Worm (Caenorhabditis elegans) whole organism, L1 larva: Measurements from ENCODE around the gene EGAP9.3.

Experiments used
- C04F5.9 ChIP-seq: sonication (generic microtip); optimal IDR thresholded peaks from 2 replicates; lab custom pipeline; 2016; ENCODE audit warnings: missing genetic modification characterization, missing compliant biosample characterization
- C16A3.4 ChIP-seq: fragments of 150-350 bp; optimal IDR thresholded peaks from 2 replicates; lab custom pipeline; 2014; ENCODE audit warnings: missing biosample characterization, missing genetic modification characterization
- C34B4.2 ChIP-seq: sonication (generic microtip); optimal IDR thresholded peaks from 2 replicates; lab custom pipeline; 2017; ENCODE audit warnings: mild to moderate bottlenecking, missing genetic modification characterization, missing compliant biosample characterization
- ceh-63 ChIP-seq: fragments of 200-800 bp; sonication (Bioruptor generic); optimal IDR thresholded peaks from 2 replicates; lab custom pipeline; 2018; ENCODE audit warnings: mild to moderate bottlenecking, missing genetic modification characterization, missing compliant biosample characterization
- ceh-8 ChIP-seq: fragments of 200-800 bp; sonication (Bioruptor generic); optimal IDR thresholded peaks from 2 replicates; lab custom pipeline; 2018; ENCODE audit warnings: mild to moderate bottlenecking, missing genetic modification characterization, moderate library complexity, missing compliant biosample characterization
- ceh-88 ChIP-seq: fragments of 200-800 bp; sonication (Bioruptor generic); IDR thresholded peaks from 2 replicates; pipeline ENCODE4 v1.3.6; 2022; ENCODE audit warnings: missing genetic modification characterization, missing compliant biosample characterization
- ceh-90 ChIP-seq: sonication (generic microtip); optimal IDR thresholded peaks from 2 replicates; lab custom pipeline; 2016; ENCODE audit warnings: missing genetic modification characterization, missing compliant biosample characterization
- dpl-1 ChIP-seq, 3 experiments: fragments of 150-350 bp in 2 of 3; sonication (generic microtip) in 1 of 3; optimal IDR thresholded peaks; 2 replicates each; lab custom pipeline; 2014 to 2017; ENCODE audit warnings: missing biosample characterization in 3 of 3, missing genetic modification characterization in 3 of 3, missing genetic modification reagents in 3 of 3
- dsc-1 ChIP-seq: sonication (generic microtip); optimal IDR thresholded peaks from 2 replicates; lab custom pipeline; 2016; ENCODE audit warnings: mild to moderate bottlenecking, missing genetic modification characterization, missing compliant biosample characterization
- efl-1 ChIP-seq, 4 experiments: fragments of 150-350 bp; optimal IDR thresholded peaks in 3 of 4; peaks in 1 of 4; 1 replicate in 1 of 4; 2 replicates in 3 of 4; lab custom pipeline; 2014; ENCODE audit warnings: missing biosample characterization in 2 of 4, missing genetic modification characterization in 2 of 4, missing genetic modification reagents in 2 of 4
- egl-27 ChIP-seq, 2 experiments: fragments of 150-350 bp in 1 of 2; sonication (generic microtip); optimal IDR thresholded peaks; 3 replicates each; lab custom pipeline; 2017 to 2018; ENCODE audit warnings: missing biosample characterization in 2 of 2, missing genetic modification characterization in 2 of 2, missing genetic modification reagents in 2 of 2
- elt-3 ChIP-seq, 6 experiments: fragments of 150-350 bp in 1 of 6; sonication (generic microtip); optimal IDR thresholded peaks; 2 replicates each; lab custom pipeline; 2017 to 2018; ENCODE audit warnings: missing biosample characterization in 6 of 6, missing genetic modification characterization in 6 of 6, inconsistent platforms in 1 of 6
- hpl-2 ChIP-seq: fragments of 150-350 bp; optimal IDR thresholded peaks from 2 replicates; lab custom pipeline; 2014; ENCODE audit warnings: missing biosample characterization, missing genetic modification reagents, missing genetic modification characterization
- irx-1 ChIP-seq: sonication (generic microtip); optimal IDR thresholded peaks from 2 replicates; lab custom pipeline; 2016; ENCODE audit warnings: missing genetic modification characterization, missing compliant biosample characterization
- lin-13 ChIP-seq: fragments of 150-350 bp; optimal IDR thresholded peaks from 2 replicates; lab custom pipeline; 2014; ENCODE audit warnings: missing biosample characterization, missing genetic modification reagents, missing genetic modification characterization
- lin-14 ChIP-seq: fragments of 200-800 bp; sonication (Bioruptor generic); optimal IDR thresholded peaks from 2 replicates; lab custom pipeline; 2018; ENCODE audit warnings: mild to moderate bottlenecking, missing genetic modification characterization, moderate library complexity, missing compliant biosample characterization
- lin-35 ChIP-seq, 2 experiments: fragments of 150-350 bp; optimal IDR thresholded peaks; 2 replicates each; lab custom pipeline; 2014; ENCODE audit warnings: missing biosample characterization in 2 of 2, missing genetic modification characterization in 2 of 2, missing genetic modification reagents in 2 of 2
- mdl-1 ChIP-seq, 2 experiments: fragments of 150-350 bp; optimal IDR thresholded peaks; 2 replicates each; lab custom pipeline; 2014 to 2017; ENCODE audit warnings: missing biosample characterization in 2 of 2, missing genetic modification characterization in 2 of 2, inconsistent platforms in 1 of 2
- mep-1 ChIP-seq: fragments of 150-350 bp; optimal IDR thresholded peaks from 2 replicates; lab custom pipeline; 2014; ENCODE audit warnings: missing biosample characterization, missing genetic modification characterization
- nhr-12 ChIP-seq: sonication (generic microtip); optimal IDR thresholded peaks from 2 replicates; lab custom pipeline; 2017; ENCODE audit warnings: missing biosample characterization, missing genetic modification characterization
- nhr-19 ChIP-seq: fragments of 200-800 bp; sonication (Bioruptor generic); conservative IDR thresholded peaks from 2 replicates; pipeline ENCODE4 v1.3.6; 2022; ENCODE audit warnings: missing genetic modification characterization, missing compliant biosample characterization
- nhr-20 ChIP-seq: sonication (generic microtip); optimal IDR thresholded peaks from 2 replicates; lab custom pipeline; 2016; ENCODE audit warnings: mild to moderate bottlenecking, missing genetic modification characterization, missing compliant biosample characterization
- nhr-28 ChIP-seq: fragments of 150-350 bp; optimal IDR thresholded peaks from 2 replicates; lab custom pipeline; 2014; ENCODE audit warnings: missing biosample characterization, missing genetic modification characterization
- nhr-77 ChIP-seq: fragments of 150-350 bp; optimal IDR thresholded peaks from 2 replicates; lab custom pipeline; 2014; ENCODE audit warnings: missing biosample characterization, missing genetic modification characterization
- nhr-90 ChIP-seq: sonication (generic microtip); optimal IDR thresholded peaks from 2 replicates; lab custom pipeline; 2016; ENCODE audit warnings: mild to moderate bottlenecking, missing genetic modification characterization, missing compliant biosample characterization; ENCODE audit not compliant: poor library complexity
- rnt-1 ChIP-seq: sonication (generic microtip); optimal IDR thresholded peaks from 2 replicates; lab custom pipeline; 2016; ENCODE audit warnings: mild to moderate bottlenecking, missing genetic modification characterization, moderate library complexity, missing compliant biosample characterization
- snu-23 ChIP-seq: sonication (generic microtip); optimal IDR thresholded peaks from 2 replicates; lab custom pipeline; 2016; ENCODE audit warnings: missing genetic modification characterization, missing compliant biosample characterization
- sox-4 ChIP-seq: sonication (generic microtip); optimal IDR thresholded peaks from 2 replicates; lab custom pipeline; 2016; ENCODE audit warnings: missing genetic modification characterization, missing compliant biosample characterization
- swsn-7 ChIP-seq: sonication (generic microtip); optimal IDR thresholded peaks from 2 replicates; lab custom pipeline; 2016; ENCODE audit warnings: missing genetic modification characterization, missing compliant biosample characterization
- tlp-1 ChIP-seq: fragments of 150-350 bp; optimal IDR thresholded peaks from 2 replicates; lab custom pipeline; 2014; ENCODE audit warnings: missing biosample characterization, missing genetic modification characterization
- unc-130 ChIP-seq: fragments of 150-350 bp; optimal IDR thresholded peaks from 2 replicates; lab custom pipeline; 2017; ENCODE audit warnings: missing biosample characterization, missing genetic modification characterization, inconsistent platforms
- unc-62 ChIP-seq: fragments of 150-350 bp; optimal IDR thresholded peaks from 2 replicates; lab custom pipeline; 2014; ENCODE audit warnings: missing biosample characterization, missing genetic modification reagents, missing genetic modification characterization
- unc-86 ChIP-seq: sonication (generic microtip); optimal IDR thresholded peaks from 2 replicates; lab custom pipeline; 2016; ENCODE audit warnings: missing genetic modification characterization, missing compliant biosample characterization
- xbp-1 ChIP-seq: sonication (generic microtip); optimal IDR thresholded peaks from 2 replicates; lab custom pipeline; 2016; ENCODE audit warnings: missing genetic modification characterization, missing compliant biosample characterization
- ztf-11 ChIP-seq, 2 experiments: sonication (generic microtip); optimal IDR thresholded peaks; 2 replicates each; lab custom pipeline; 2016 to 2017; ENCODE audit warnings: missing genetic modification characterization in 2 of 2, missing biosample characterization in 1 of 2, missing compliant biosample characterization in 1 of 2
- ztf-4 ChIP-seq: fragments of 150-350 bp; optimal IDR thresholded peaks from 2 replicates; lab custom pipeline; 2014; ENCODE audit warnings: missing biosample characterization, missing genetic modification characterization

Gene EGAP9.3

ce11 chrV:6557035-6557434, 22.9 kb downstream of the EGAP9.3 start, which contains the start of gene spp-27:
Gene spp-27, minus strand, starts transcription at chrV:6557135.
- TF ChIP-seq elt-3 (tag; optimal IDR thresholded peaks at IDR 0.05; lab: Kevin White, UChicago): no peak
- TF ChIP-seq unc-62 (GFP tag; lab: Kevin White, UChicago): no peak
- no peak for TF ChIP-seq C34B4.2 (tag; lab: Kevin White, UChicago)
- no peak for TF ChIP-seq C16A3.4 (tag; lab: Kevin White, UChicago)
- TF ChIP-seq nhr-12 (tag; lab: Kevin White, UChicago): no peak

- TF ChIP-seq ceh-63: no peak
Observed at ce11 chrV:6554308-6554707, 25.6 kb downstream of the EGAP9.3 start, which contains the start of gene K04A8.19. Gene K04A8.19, minus strand, starts transcription at chrV:6554408.

- TF ChIP-seq snu-23 (GFP tag; lab: Kevin White, UChicago) (peak; percentile 42), mdl-1 (tag; optimal IDR thresholded peaks at IDR 0.05; lab: Kevin White, UChicago) (peak in 1 of 2 experiments; percentile 42), lin-14 (GFP tag; lab: Kevin White, UChicago) (peak; percentile 17), mep-1 (tag; lab: Kevin White, UChicago) (peak; percentile 52), dsc-1 (peak; percentile 3), dpl-1 (GFP tag; optimal IDR thresholded peaks at IDR 0.05; lab: Kevin White, UChicago) (peak in 1 of 3 experiments; percentile 35), C34B4.2 (tag; lab: Kevin White, UChicago) (no peak), ceh-8 (no peak), C16A3.4 (tag; lab: Kevin White, UChicago) (peak; percentile 28), nhr-20 (tag; lab: Kevin White, UChicago) (peak; percentile 47), swsn-7 (tag; lab: Kevin White, UChicago) (peak; percentile 24), rnt-1 (peak; percentile 45), nhr-28 (tag; lab: Kevin White, UChicago) (no peak), ztf-4 (tag; lab: Kevin White, UChicago) (no peak), C04F5.9 (tag; lab: Kevin White, UChicago) (no peak), nhr-90 (tag; lab: Kevin White, UChicago) (peak; percentile 42), elt-3 (tag; optimal IDR thresholded peaks at IDR 0.05; lab: Kevin White, UChicago) (peak in 1 of 6 experiments; percentile 10), xbp-1 (tag; lab: Kevin White, UChicago) (peak; percentile 15), irx-1 (tag; lab: Kevin White, UChicago) (peak; percentile 27), unc-130 (no peak), lin-35 (GFP tag; optimal IDR thresholded peaks at IDR 0.05; lab: Kevin White, UChicago) (peak; percentile 21 to 48), efl-1 (optimal IDR thresholded peaks at IDR 0.05; lab: Kevin White, UChicago) (peak; percentile 18 to 36), efl-1 (GFP tag; optimal IDR thresholded peaks at IDR 0.05 in 1 of 2; lab: Kevin White, UChicago) (peak in 1 of 2 experiments; percentile 94), nhr-77 (tag; lab: Kevin White, UChicago) (peak; percentile 28), nhr-19 (peak; percentile 44)
Observed at ce11 chrV:6551707-6552390, 28.1 kb downstream of the EGAP9.3 start, which contains the start of gene twk-10. Gene twk-10, plus strand, starts transcription at chrV:6552340.

- TF ChIP-seq hpl-2 (GFP tag; lab: Kevin White, UChicago): no peak
- TF ChIP-seq ztf-11 (tag; optimal IDR thresholded peaks at IDR 0.05; lab: Kevin White, UChicago): no peak
- TF ChIP-seq ceh-88: no peak
- TF ChIP-seq ceh-90 (tag; lab: Kevin White, UChicago): no peak
- TF ChIP-seq dsc-1: no peak
- TF ChIP-seq egl-27 (tag; optimal IDR thresholded peaks at IDR 0.05; lab: Kevin White, UChicago): no peak
- TF ChIP-seq unc-86 (tag; lab: Kevin White, UChicago): no peak
- TF ChIP-seq lin-13: no peak
- no peak for TF ChIP-seq swsn-7 (tag; lab: Kevin White, UChicago)
- TF ChIP-seq irx-1 (tag; lab: Kevin White, UChicago): no peak
- TF ChIP-seq tlp-1 (tag; lab: Kevin White, UChicago): no peak
- no peak for TF ChIP-seq sox-4 (tag; lab: Kevin White, UChicago)
- no peak for TF ChIP-seq xbp-1 (tag; lab: Kevin White, UChicago)
Observed at ce11 chrV:6549871-6550270, 30.1 kb downstream of the EGAP9.3 start, which contains the start of gene lipl-4. Gene lipl-4, plus strand, starts transcription at chrV:6550171.
